Fruit fly (Drosophila melanogaster) whole organism, embryonic: ENCODE results near the gene mgr.
A peak's percentile ranks its signal among the peaks of the same experiment; 100 is the strongest.

ENCODE experiments used
- CG10565 ChIP-seq: fragments of 200-800 bp; sonication (Bioruptor generic); optimal IDR thresholded peaks from 3 replicates; lab custom pipeline; 2016; ENCODE audit warnings: missing biosample characterization, mild to moderate bottlenecking, missing genetic modification characterization
- CG11456 ChIP-seq: fragments of 200-800 bp; sonication (Bioruptor generic); IDR thresholded peaks from 3 replicates; pipeline ENCODE4 v1.3.6; 2022; ENCODE audit warnings: missing biosample characterization, missing genetic modification characterization
- CG12659 ChIP-seq: fragments of 200-800 bp; sonication (Bioruptor generic); optimal IDR thresholded peaks from 3 replicates; lab custom pipeline; 2017; ENCODE audit warnings: mild to moderate bottlenecking, missing biosample characterization, missing genetic modification reagents, missing genetic modification characterization
- CG13296 ChIP-seq: fragments of 200-800 bp; sonication (Bioruptor generic); optimal IDR thresholded peaks from 3 replicates; lab custom pipeline; 2018; ENCODE audit warnings: missing biosample characterization, mild to moderate bottlenecking, missing genetic modification characterization
- CG13424 ChIP-seq: fragments of 200-800 bp; sonication (Bioruptor generic); optimal IDR thresholded peaks from 2 replicates; lab custom pipeline; 2019; ENCODE audit warnings: missing biosample characterization, mild to moderate bottlenecking, missing genetic modification characterization, moderate library complexity
- CG15011 ChIP-seq: fragments of 200-800 bp; sonication (Bioruptor generic); optimal IDR thresholded peaks from 3 replicates; lab custom pipeline; 2018; ENCODE audit warnings: missing biosample characterization, mild to moderate bottlenecking, missing genetic modification characterization
- CG15269 ChIP-seq: fragments of 200-800 bp; sonication (Bioruptor generic); optimal IDR thresholded peaks from 2 replicates; lab custom pipeline; 2018; ENCODE audit warnings: missing biosample characterization, mild to moderate bottlenecking, missing genetic modification characterization, moderate library complexity
- CG15514 ChIP-seq: fragments of 200-800 bp; sonication (Bioruptor generic); optimal IDR thresholded peaks from 3 replicates; lab custom pipeline; 2017; ENCODE audit warnings: missing biosample characterization, missing genetic modification characterization, mild to moderate bottlenecking, moderate library complexity, missing genetic modification reagents
- CG17361 ChIP-seq: fragments of 200-800 bp; sonication (Bioruptor generic); IDR thresholded peaks from 3 replicates; pipeline ENCODE4 v1.3.6; 2022; ENCODE audit warnings: missing biosample characterization, missing genetic modification characterization
- CG1792 ChIP-seq: fragments of 200-800 bp; sonication (Bioruptor generic); optimal IDR thresholded peaks from 2 replicates; lab custom pipeline; 2016; ENCODE audit warnings: missing biosample characterization, missing genetic modification characterization
- CG2120 ChIP-seq: fragments of 200-800 bp; sonication (Bioruptor generic); optimal IDR thresholded peaks from 3 replicates; lab custom pipeline; 2016; ENCODE audit warnings: missing biosample characterization, missing genetic modification characterization
- CG2199 ChIP-seq: fragments of 200-800 bp; sonication (Bioruptor generic); IDR thresholded peaks from 3 replicates; pipeline ENCODE4 v1.3.6; 2022; ENCODE audit warnings: missing biosample characterization, missing genetic modification characterization
- CG30403 ChIP-seq: fragments of 200-800 bp; sonication (Bioruptor generic); optimal IDR thresholded peaks from 3 replicates; lab custom pipeline; 2016; ENCODE audit warnings: missing biosample characterization, missing genetic modification characterization
- CG3065 ChIP-seq: fragments of 200-800 bp; sonication (Bioruptor generic); optimal IDR thresholded peaks from 2 replicates; lab custom pipeline; 2016; ENCODE audit warnings: missing biosample characterization, missing genetic modification characterization
- CG42726 ChIP-seq: fragments of 200-800 bp; sonication (Bioruptor generic); IDR thresholded peaks from 2 replicates; pipeline ENCODE4 v1.3.6; 2022; ENCODE audit warnings: missing biosample characterization, missing genetic modification characterization; ENCODE audit not compliant: partially characterized antibody
- CG4854 ChIP-seq: fragments of 200-800 bp; sonication (Bioruptor generic); optimal IDR thresholded peaks from 2 replicates; lab custom pipeline; 2016; ENCODE audit warnings: missing biosample characterization, missing genetic modification characterization, inconsistent platforms
- CG5245 ChIP-seq: fragments of 200-800 bp; sonication (Bioruptor generic); optimal IDR thresholded peaks from 3 replicates; lab custom pipeline; 2016; ENCODE audit warnings: missing biosample characterization, missing genetic modification characterization
- CG9215 ChIP-seq: fragments of 200-800 bp; sonication (Bioruptor generic); IDR thresholded peaks from 2 replicates; pipeline ENCODE4 v1.3.6; 2022; ENCODE audit warnings: missing biosample characterization, missing genetic modification characterization
- CoRest ChIP-seq: fragments of 200-800 bp; sonication (Bioruptor generic); optimal IDR thresholded peaks from 3 replicates; lab custom pipeline; 2018; ENCODE audit warnings: missing biosample characterization, mild to moderate bottlenecking, missing genetic modification characterization, moderate library complexity
- Drgx ChIP-seq: fragments of 200-800 bp; sonication (Bioruptor generic); IDR thresholded peaks from 2 replicates; pipeline ENCODE4 v1.3.6; 2022; ENCODE audit warnings: missing biosample characterization, missing genetic modification characterization
- Ets65A ChIP-seq: fragments of 200-800 bp; sonication (Bioruptor generic); peaks from one replicate; lab custom pipeline; 2016; ENCODE audit warnings: missing biosample characterization, missing genetic modification characterization
- Fer1 ChIP-seq: fragments of 200-800 bp; sonication (Bioruptor generic); optimal IDR thresholded peaks from 2 replicates; lab custom pipeline; 2017; ENCODE audit warnings: missing biosample characterization, mild to moderate bottlenecking, missing genetic modification characterization
- HLH4C ChIP-seq: fragments of 200-800 bp; sonication (Bioruptor generic); IDR thresholded peaks from 3 replicates; pipeline ENCODE4 v1.3.6; 2022; ENCODE audit warnings: missing biosample characterization, missing genetic modification characterization; ENCODE audit not compliant: partially characterized antibody
- Hand ChIP-seq: fragments of 200-800 bp; sonication (Bioruptor generic); optimal IDR thresholded peaks from 2 replicates; lab custom pipeline; 2017; ENCODE audit warnings: mild to moderate bottlenecking, missing biosample characterization, missing genetic modification reagents, missing genetic modification characterization
- HmgZ ChIP-seq: fragments of 200-800 bp; sonication (Bioruptor generic); optimal IDR thresholded peaks from 2 replicates; lab custom pipeline; 2018; ENCODE audit warnings: missing biosample characterization, mild to moderate bottlenecking, missing genetic modification characterization
- Hr78 ChIP-seq, 2 experiments: fragments of 200-800 bp in 1 of 2; fragments of >200 bp in 1 of 2; sonication (Bioruptor generic) in 1 of 2; optimal IDR thresholded peaks; 2 replicates each; lab custom pipeline; 2017 to 2019; ENCODE audit warnings: missing biosample characterization in 2 of 2, missing genetic modification characterization in 2 of 2, mild to moderate bottlenecking in 1 of 2, moderate library complexity in 1 of 2
- Kr ChIP-seq: fragments of 200-800 bp; sonication (Bioruptor generic); optimal IDR thresholded peaks from 2 replicates; lab custom pipeline; 2017; ENCODE audit warnings: missing biosample characterization, mild to moderate bottlenecking, missing genetic modification characterization
- MBD-R2 ChIP-seq: fragments of 200-800 bp; sonication (Bioruptor generic); IDR thresholded peaks from 2 replicates; pipeline ENCODE4 v1.3.6; 2022; ENCODE audit warnings: missing biosample characterization, missing genetic modification characterization
- MESR4 ChIP-seq: fragments of 200-800 bp; sonication (Bioruptor generic); optimal IDR thresholded peaks from 2 replicates; lab custom pipeline; 2018; ENCODE audit warnings: missing biosample characterization, mild to moderate bottlenecking, missing genetic modification characterization, moderate library complexity
- Mrtf ChIP-seq: fragments of 200-800 bp; sonication (Bioruptor generic); IDR thresholded peaks from 3 replicates; pipeline ENCODE4 v1.3.6; 2022; ENCODE audit warnings: missing biosample characterization, missing genetic modification characterization
- Poxn ChIP-seq: fragments of 200-800 bp; sonication (Bioruptor generic); IDR thresholded peaks from 2 replicates; pipeline ENCODE4 v1.3.6; 2022; ENCODE audit warnings: missing biosample characterization, missing genetic modification characterization
- Ptx1 ChIP-seq: fragments of 200-800 bp; sonication (Bioruptor generic); IDR thresholded peaks from 2 replicates; pipeline ENCODE4 v1.3.6; 2022; ENCODE audit warnings: missing biosample characterization, missing genetic modification characterization
- Ravus ChIP-seq: fragments of 200-800 bp; sonication (Bioruptor generic); IDR thresholded peaks from 2 replicates; pipeline ENCODE4 v1.3.6; 2022; ENCODE audit warnings: missing biosample characterization, missing genetic modification characterization
- Xrp1 ChIP-seq: fragments of 200-800 bp; sonication (Bioruptor generic); IDR thresholded peaks from 2 replicates; pipeline ENCODE4 v1.3.6; 2022; ENCODE audit warnings: missing biosample characterization, missing genetic modification characterization
- ac ChIP-seq: fragments of 200-800 bp; sonication (Bioruptor generic); optimal IDR thresholded peaks from 3 replicates; lab custom pipeline; 2017; ENCODE audit warnings: missing biosample characterization, mild to moderate bottlenecking, missing genetic modification characterization
- chn ChIP-seq: fragments of 200-800 bp; sonication (Bioruptor generic); optimal IDR thresholded peaks from 2 replicates; lab custom pipeline; 2016; ENCODE audit warnings: missing biosample characterization, missing genetic modification characterization
- jing ChIP-seq: fragments of 200-800 bp; sonication (Bioruptor generic); optimal IDR thresholded peaks from 2 replicates; lab custom pipeline; 2018; ENCODE audit warnings: missing biosample characterization, mild to moderate bottlenecking, missing genetic modification characterization
- jumu ChIP-seq: fragments of 200-800 bp; sonication (Bioruptor generic); optimal IDR thresholded peaks from 3 replicates; lab custom pipeline; 2016; ENCODE audit warnings: missing biosample characterization, missing genetic modification characterization
- lab ChIP-seq: fragments of 200-800 bp; sonication (Bioruptor generic); optimal IDR thresholded peaks from 3 replicates; lab custom pipeline; 2017; ENCODE audit warnings: missing biosample characterization, missing genetic modification characterization, mild to moderate bottlenecking, moderate library complexity, missing genetic modification reagents
- nerfin-1 ChIP-seq: fragments of 200-800 bp; sonication (Bioruptor generic); optimal IDR thresholded peaks from 3 replicates; lab custom pipeline; 2019; ENCODE audit warnings: missing biosample characterization, mild to moderate bottlenecking, missing genetic modification characterization, moderate library complexity
- nmo ChIP-seq: fragments of 200-800 bp; sonication (Bioruptor generic); optimal IDR thresholded peaks from 2 replicates; lab custom pipeline; 2018; ENCODE audit warnings: missing biosample characterization, mild to moderate bottlenecking, missing genetic modification characterization, moderate library complexity
- otp ChIP-seq: fragments of 200-800 bp; sonication (Bioruptor generic); IDR thresholded peaks from 3 replicates; pipeline ENCODE4, ENCODE4 v1.3.6; 2022; ENCODE audit warnings: missing biosample characterization, missing genetic modification characterization
- pzg ChIP-seq: fragments of 200-800 bp; sonication (Bioruptor generic); optimal IDR thresholded peaks from 3 replicates; lab custom pipeline; 2018; ENCODE audit warnings: missing biosample characterization, mild to moderate bottlenecking, missing genetic modification characterization, moderate library complexity
- repo ChIP-seq: fragments of 200-800 bp; sonication (Bioruptor generic); optimal IDR thresholded peaks from 2 replicates; lab custom pipeline; 2016; ENCODE audit warnings: missing biosample characterization, missing genetic modification characterization
- sisA ChIP-seq: fragments of 200-800 bp; sonication (Bioruptor generic); IDR thresholded peaks from 2 replicates; pipeline ENCODE4 v1.3.6; 2022; ENCODE audit warnings: missing biosample characterization, missing genetic modification characterization
- trh ChIP-seq: fragments of 200-800 bp; sonication (Bioruptor generic); optimal IDR thresholded peaks from 2 replicates; lab custom pipeline; 2016; ENCODE audit warnings: missing biosample characterization, missing genetic modification characterization
- zfh2 ChIP-seq: fragments of 200-800 bp; sonication (Bioruptor generic); optimal IDR thresholded peaks from 2 replicates; lab custom pipeline; 2016; ENCODE audit warnings: missing biosample characterization, missing genetic modification characterization

mgr gene

dm6 chr3R:11431395-11431977 lies 21.8 kb upstream of the mgr start, which contains the start of the genes RpL24-like and CG5276 (continued):
- TF ChIP-seq CG5245, result no peak
- TF ChIP-seq nmo, result peak; percentile 80
- 0 out of 2 replicates have a peak, but pooled peaks have one; percentile 18 for TF ChIP-seq CG42726 (GFP tag; lab: Robert Waterston, UW)
- peak; percentile 19 for TF ChIP-seq nerfin-1
- no peak for TF ChIP-seq CG15269 (tag; lab: Kevin White, UChicago)
- TF ChIP-seq sisA (GFP tag; lab: Robert Waterston, UW), result no peak
- TF ChIP-seq CG13296 (GFP tag; lab: Kevin White, UChicago), result no peak
- TF ChIP-seq otp (GFP tag; lab: Robert Waterston, UW), result no peak
- no peak for TF ChIP-seq Drgx
- peak; percentile 57; the same call in 2 of the 3 replicates for TF ChIP-seq HLH4C (GFP tag; lab: Robert Waterston, UW)
- no peak for TF ChIP-seq Ptx1 (GFP tag; lab: Robert Waterston, UW)

- TF ChIP-seq Ets65A (peak; percentile 58), CoRest (tag; lab: Kevin White, UChicago) (no peak)
Measured at dm6 chr3R:11430307-11430706, 20.6 kb upstream of the mgr start.

- TF ChIP-seq Ets65A (no peak), Poxn (GFP tag; lab: Robert Waterston, UW) (no peak), Ravus (GFP tag; lab: Robert Waterston, UW) (no peak), CG15011 (no peak), MBD-R2 (GFP tag; lab: Robert Waterston, UW) (peak; percentile 41; the same call in 1 of the 2 replicates), MESR4 (GFP tag; lab: Kevin White, UChicago) (peak; percentile 27), HLH4C (GFP tag; lab: Robert Waterston, UW) (0 out of 3 replicates have a peak, but pooled peaks have one; percentile 24), ac (GFP tag; lab: Kevin White, UChicago) (no peak), CG4854 (GFP tag; lab: Kevin White, UChicago) (no peak), Hand (GFP tag; lab: Kevin White, UChicago) (no peak), lab (GFP tag; lab: Kevin White, UChicago) (no peak), CG15514 (peak; percentile 1), CG11456 (no peak), pzg (GFP tag; lab: Kevin White, UChicago) (peak; percentile 25), CG17361 (GFP tag; lab: Robert Waterston, UW) (no peak), CG10565 (GFP tag; lab: Kevin White, UChicago) (no peak), CG2120 (GFP tag; lab: Kevin White, UChicago) (peak; percentile 30), HmgZ (tag; lab: Kevin White, UChicago) (peak; percentile 24), chn (no peak), CG2199 (GFP tag; lab: Robert Waterston, UW) (no peak), repo (GFP tag; lab: Kevin White, UChicago) (no peak), Kr (no peak), jumu (GFP tag; lab: Kevin White, UChicago) (no peak), Mrtf (no peak), CG30403 (GFP tag; lab: Kevin White, UChicago) (no peak), jing (GFP tag; lab: Kevin White, UChicago) (no peak), CG3065 (GFP tag; lab: Kevin White, UChicago) (no peak), trh (no peak), Xrp1 (GFP tag; lab: Robert Waterston, UW) (no peak), Hr78 (GFP tag; optimal IDR thresholded peaks at IDR 0.05; lab: Kevin White, UChicago) (no peak), zfh2 (GFP tag; lab: Kevin White, UChicago) (no peak), CG1792 (GFP tag; lab: Kevin White, UChicago) (no peak), CG9215 (no peak), CG13424 (tag; lab: Kevin White, UChicago) (no peak), Fer1 (GFP tag; lab: Kevin White, UChicago) (peak; percentile 21), CG12659 (GFP tag; lab: Kevin White, UChicago) (peak; percentile 24)
Measured at dm6 chr3R:11429814-11430213, 20.1 kb upstream of the mgr start, which contains the start of gene Dtd. Dtd (plus strand) TSS chr3R:11430061.
